Worm (Caenorhabditis elegans): ENCODE data around the gene sra-6.

The sra-6 gene

DNA sequence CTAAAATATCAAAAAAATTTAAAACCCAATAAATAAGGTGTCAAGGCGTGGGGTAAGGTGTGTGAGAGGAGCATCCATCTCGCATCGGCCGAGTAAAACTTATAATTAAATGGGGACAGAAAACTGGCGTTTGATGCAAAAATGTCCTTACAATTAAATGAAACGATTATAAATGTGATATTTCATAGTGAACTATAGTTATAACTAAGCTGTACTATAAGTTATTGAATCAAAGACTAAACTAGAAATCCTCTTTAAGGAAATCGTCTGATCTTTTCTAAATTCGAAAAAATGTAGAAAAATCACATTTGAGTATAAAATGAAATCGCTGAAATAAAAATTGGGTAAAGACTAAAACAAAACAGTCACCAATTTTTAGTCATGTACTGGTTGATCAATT, at the start of gene sra-6:
sra-6 (minus strand) TSS at position 101 of the 400 bp plus-strand sequence.
- TF ChIP-seq elt-3 (tag; optimal IDR thresholded peaks at IDR 0.05) (no peak), gmeb-1 (tag; optimal IDR thresholded peaks at IDR 0.05) (no peak), mab-5 (tag; optimal IDR thresholded peaks at IDR 0.05) (no peak), lin-13 (GFP tag; optimal IDR thresholded peaks at IDR 0.05) (no peak), peb-1 (tag; optimal IDR thresholded peaks at IDR 0.05) (no peak), ZK546.5 (tag; optimal IDR thresholded peaks at IDR 0.05) (no peak), ama-1 (optimal IDR thresholded peaks at IDR 0.05) (no peak), nhr-237 (tag; optimal IDR thresholded peaks at IDR 0.05) (no peak)

ce11 chrII:9600022-9600722, 49.6 kb upstream of the sra-6 start:
- TF ChIP-seq ZK546.5 (tag; optimal IDR thresholded peaks at IDR 0.05) = no peak
- TF ChIP-seq nhr-129 (tag; optimal IDR thresholded peaks at IDR 0.05) = peak; percentile 33
- TF ChIP-seq sma-9 (GFP tag; optimal IDR thresholded peaks at IDR 0.05) = peak; percentile 20
- TF ChIP-seq sma-9 (tag; optimal IDR thresholded peaks at IDR 0.05) = no peak
- TF ChIP-seq F13H6.1 (tag; optimal IDR thresholded peaks at IDR 0.05) = peak; percentile 41
- no peak for TF ChIP-seq sma-3 (GFP tag; optimal IDR thresholded peaks at IDR 0.05)
- TF ChIP-seq lsy-2 (tag; optimal IDR thresholded peaks at IDR 0.05) = peak in 1 of 2 experiments; percentile 39

DNA sequence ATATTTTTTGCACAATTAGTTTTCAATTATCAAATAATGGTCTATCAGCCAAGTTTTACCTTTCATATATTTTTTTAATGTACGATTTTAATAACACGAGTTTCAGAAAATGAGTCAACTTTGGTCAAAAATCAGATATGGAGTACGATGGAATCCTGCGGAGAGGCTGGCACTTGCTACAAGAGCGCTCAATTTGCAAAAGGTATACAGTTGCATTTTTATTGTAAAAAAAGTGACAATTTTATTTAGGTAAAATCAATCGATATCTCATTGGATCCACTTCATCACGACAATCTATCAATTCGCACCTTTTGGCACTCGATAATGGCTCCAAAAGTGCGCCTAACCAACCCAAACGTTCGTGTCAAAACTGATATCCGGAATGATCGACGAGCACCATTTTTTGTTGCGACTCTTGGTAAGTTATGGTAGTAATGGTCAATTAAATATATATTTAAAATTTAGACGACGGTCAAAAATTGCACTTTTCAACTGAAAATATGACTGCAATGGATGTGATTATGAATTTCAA, 47.0 kb upstream of the sra-6 start, which contains the start of gene mrpl-53:
mrpl-53 (plus strand) TSS at position 107 of the 532 bp plus-strand sequence.
- TF ChIP-seq lin-11 (tag; optimal IDR thresholded peaks at IDR 0.05) = no peak
- TF ChIP-seq nhr-21 (tag; optimal IDR thresholded peaks at IDR 0.05) = no peak
- TF ChIP-seq nhr-77 (tag; optimal IDR thresholded peaks at IDR 0.05) = no peak
- TF ChIP-seq Y55F3AM.14 (GFP tag; optimal IDR thresholded peaks at IDR 0.05) = peak; percentile 37
- no peak for TF ChIP-seq F13H6.1 (tag; optimal IDR thresholded peaks at IDR 0.05)
- TF ChIP-seq nhr-237 (tag; optimal IDR thresholded peaks at IDR 0.05) = no peak
- TF ChIP-seq mdl-1 (tag; optimal IDR thresholded peaks at IDR 0.05) = no peak
- no peak for TF ChIP-seq mab-5 (tag; optimal IDR thresholded peaks at IDR 0.05)
- no peak for TF ChIP-seq nhr-12 (tag; optimal IDR thresholded peaks at IDR 0.05)
- TF ChIP-seq unc-62 (GFP tag; optimal IDR thresholded peaks at IDR 0.05) = no peak
- TF ChIP-seq sma-3 (GFP tag; optimal IDR thresholded peaks at IDR 0.05) = peak; percentile 30
- TF ChIP-seq nhr-25 (tag; optimal IDR thresholded peaks at IDR 0.05) = peak; percentile 30
- TF ChIP-seq ama-1 (optimal IDR thresholded peaks at IDR 0.05) = peak; percentile 5
- TF ChIP-seq sma-9 (GFP tag; optimal IDR thresholded peaks at IDR 0.05) = peak; percentile 5
- no peak for TF ChIP-seq sma-9 (tag; optimal IDR thresholded peaks at IDR 0.05)

ce11 chrII:9596401-9596800, 45.8 kb upstream of the sra-6 start, which contains the start of gene E02H1.6:
TSS of gene E02H1.6 (plus strand) at chrII:9596701.
- TF ChIP-seq peb-1 (tag; optimal IDR thresholded peaks at IDR 0.05) = no peak
- TF ChIP-seq ztf-11 (tag; optimal IDR thresholded peaks at IDR 0.05) = no peak
- no peak for TF ChIP-seq lin-13 (GFP tag; optimal IDR thresholded peaks at IDR 0.05)
- TF ChIP-seq unc-39 (tag; optimal IDR thresholded peaks at IDR 0.05) = no peak
- TF ChIP-seq ceh-16 (tag; optimal IDR thresholded peaks at IDR 0.05) = no peak
- TF ChIP-seq dmd-4 (tag; optimal IDR thresholded peaks at IDR 0.05) = no peak
- TF ChIP-seq sma-3 (GFP tag; optimal IDR thresholded peaks at IDR 0.05) = no peak
- no peak for TF ChIP-seq nhr-23 (tag; optimal IDR thresholded peaks at IDR 0.05)
- TF ChIP-seq nhr-11 (tag; optimal IDR thresholded peaks at IDR 0.05) = no peak
- TF ChIP-seq nhr-21 (tag; optimal IDR thresholded peaks at IDR 0.05) = no peak
- no peak for TF ChIP-seq nhr-12 (tag; optimal IDR thresholded peaks at IDR 0.05)
- TF ChIP-seq nhr-77 (tag; optimal IDR thresholded peaks at IDR 0.05) = no peak

DNA sequence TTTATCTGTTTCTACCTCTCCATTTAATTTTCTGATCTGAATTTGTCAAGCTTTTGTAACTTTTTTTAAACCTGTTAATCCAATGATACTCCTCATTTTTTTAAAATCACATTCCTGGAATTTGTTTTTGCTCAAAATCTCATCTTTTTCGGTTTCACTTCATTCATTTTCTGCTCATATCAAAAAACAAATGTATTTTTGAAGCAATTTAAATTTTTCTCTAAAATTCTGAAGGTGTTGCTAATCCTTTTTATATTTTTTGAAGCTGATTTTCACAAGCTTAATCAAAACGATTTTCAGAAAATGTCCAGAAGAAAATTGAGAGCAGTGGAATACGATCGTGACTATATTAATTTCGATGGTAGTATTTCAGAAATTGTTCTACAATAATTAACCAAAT, 44.3 kb upstream of the sra-6 start, which contains the start of gene E02H1.5:
E02H1.5 (plus strand) TSS at position 301 of the 400 bp plus-strand sequence.
- TF ChIP-seq sem-4 (tag; optimal IDR thresholded peaks at IDR 0.05) (no peak), unc-55 (GFP tag; optimal IDR thresholded peaks at IDR 0.05) (no peak), nhr-11 (tag; optimal IDR thresholded peaks at IDR 0.05) (no peak), ceh-16 (tag; optimal IDR thresholded peaks at IDR 0.05) (no peak), elt-3 (tag; optimal IDR thresholded peaks at IDR 0.05) (no peak)

- TF ChIP-seq peb-1 (tag; optimal IDR thresholded peaks at IDR 0.05) (no peak), ceh-16 (tag; optimal IDR thresholded peaks at IDR 0.05) (no peak), nhr-6 (tag; optimal IDR thresholded peaks at IDR 0.05) (no peak), mbf-1 (tag; optimal IDR thresholded peaks at IDR 0.05) (no peak), mab-5 (tag; optimal IDR thresholded peaks at IDR 0.05) (no peak), nhr-237 (tag; optimal IDR thresholded peaks at IDR 0.05) (no peak)
These were observed 42.1 kb upstream of the sra-6 start, which contains the start of gene parp-2 for ce11 chrII:9592737-9593136. TSS of gene parp-2 (plus strand) at chrII:9593037.

Measured in whole organism, L2 larva.